Worm (Caenorhabditis elegans): ENCODE data around the gene dyf-3.

Gene dyf-3

ce11 chrIV:3399015-3399722, at the start of gene dyf-3, which contains the start of gene pdhb-1:
Gene dyf-3 (minus strand): TSS chrIV:3399231.
Gene pdhb-1 (plus strand): TSS chrIV:3399672.
- TF ChIP-seq pqm-1 (tag; optimal IDR thresholded peaks at IDR 0.05) (no peak), ama-1 (optimal IDR thresholded peaks at IDR 0.05) (no peak), duxl-1 (tag; optimal IDR thresholded peaks at IDR 0.05; ENCODE audit: poor library complexity) (no peak), zip-11 (GFP tag; IDR thresholded peaks at IDR 0.05) (no peak), ceh-62 (tag; optimal IDR thresholded peaks at IDR 0.05) (no peak), ctbp-1 (GFP tag; IDR thresholded peaks at IDR 0.05) (no peak), ZK546.5 (tag; optimal IDR thresholded peaks at IDR 0.05) (no peak), dpl-1 (GFP tag; optimal IDR thresholded peaks at IDR 0.05) (peak; percentile 36), madf-9 (GFP tag; conservative IDR thresholded peaks at IDR 0.05) (no peak), Y75B8A.6 (GFP tag; IDR thresholded peaks at IDR 0.05) (no peak), hif-1 (tag; optimal IDR thresholded peaks at IDR 0.05) (peak in 1 of 2 experiments; percentile 34), lir-3 (tag; optimal IDR thresholded peaks at IDR 0.05) (no peak), hlh-11 (tag; optimal IDR thresholded peaks at IDR 0.05) (peak; percentile 4), mxl-3 (GFP tag; optimal IDR thresholded peaks at IDR 0.05) (no peak), hmg-1.1 (GFP tag; IDR thresholded peaks at IDR 0.05) (peak; percentile 60), tra-1 (GFP tag; IDR thresholded peaks at IDR 0.05) (no peak), lsy-2 (tag; optimal IDR thresholded peaks at IDR 0.05) (peak; percentile 0 to 94), lim-7 (GFP tag; IDR thresholded peaks at IDR 0.05) (no peak), unc-62 (GFP tag; optimal IDR thresholded peaks at IDR 0.05 in 1 of 2) (peak in 1 of 2 experiments; percentile 86), unc-62 (tag; optimal IDR thresholded peaks at IDR 0.05) (no peak), ceh-32 (tag; optimal IDR thresholded peaks at IDR 0.05; ENCODE audit: poor library complexity) (no peak), lin-1 (GFP tag; IDR thresholded peaks at IDR 0.05) (no peak), zfp-2 (tag; optimal IDR thresholded peaks at IDR 0.05) (no peak), spr-1 (tag; optimal IDR thresholded peaks at IDR 0.05) (no peak), zag-1 (tag; optimal IDR thresholded peaks at IDR 0.05) (no peak), aha-1 (tag) (peak; percentile 55), rbr-2 (tag; optimal IDR thresholded peaks at IDR 0.05) (no peak), Y48G9A.11 (GFP tag; IDR thresholded peaks at IDR 0.05) (no peak), lin-13 (GFP tag; optimal IDR thresholded peaks at IDR 0.05) (peak; percentile 11), daf-19 (GFP tag; conservative IDR thresholded peaks at IDR 0.05) (no peak), nhr-28 (tag; optimal IDR thresholded peaks at IDR 0.05) (no peak), arid-1 (GFP tag; conservative IDR thresholded peaks at IDR 0.05) (no peak), hlh-30 (tag; optimal IDR thresholded peaks at IDR 0.05; ENCODE audit: insufficient read depth) (peak; percentile 8), mes-2 (tag; optimal IDR thresholded peaks at IDR 0.05; ENCODE audit: poor library complexity, severe bottlenecking) (peak; percentile 73)

ce11 chrIV:3447350-3447749, 48.3 kb upstream of the dyf-3 start:
- TF ChIP-seq zag-1 (tag; optimal IDR thresholded peaks at IDR 0.05) (no peak), unc-62 (GFP tag; optimal IDR thresholded peaks at IDR 0.05 in 1 of 2) (peak in 1 of 2 experiments; percentile 95), unc-62 (tag; optimal IDR thresholded peaks at IDR 0.05) (no peak), aha-1 (tag) (peak; percentile 18), Y75B8A.6 (GFP tag; IDR thresholded peaks at IDR 0.05) (no peak), hif-1 (tag; optimal IDR thresholded peaks at IDR 0.05) (no peak), lsy-2 (tag; optimal IDR thresholded peaks at IDR 0.05) (no peak), hmg-1.1 (GFP tag; IDR thresholded peaks at IDR 0.05) (no peak), madf-5 (GFP tag; IDR thresholded peaks at IDR 0.05) (no peak)

ce11 chrIV:3444614-3445013, 45.6 kb upstream of the dyf-3 start, which contains the start of gene F58E2.5:
Gene F58E2.5 (plus strand): TSS chrIV:3444914.
- no peak for TF ChIP-seq attf-4 (tag; optimal IDR thresholded peaks at IDR 0.05)
- no peak for TF ChIP-seq saeg-2 (GFP tag; IDR thresholded peaks at IDR 0.05)
- no peak for TF ChIP-seq nhr-77 (tag; optimal IDR thresholded peaks at IDR 0.05)
- TF ChIP-seq set-16 (GFP tag; IDR thresholded peaks at IDR 0.05) = no peak
- no peak for TF ChIP-seq lim-7 (GFP tag; IDR thresholded peaks at IDR 0.05)
- no peak for TF ChIP-seq mdt-29 (GFP tag; IDR thresholded peaks at IDR 0.05)
- TF ChIP-seq nhr-41 (GFP tag; IDR thresholded peaks at IDR 0.05) = no peak
